Worm (Caenorhabditis elegans) whole organism, L3 larva: Measurements from ENCODE around the gene T11B7.5.
A peak's percentile ranks its signal among the peaks of the same experiment; 100 is the strongest.

ENCODE experiments used
- ama-1 ChIP-seq: fragments of 150-350 bp; optimal IDR thresholded peaks from 2 replicates; lab custom pipeline; 2018
- egl-27 ChIP-seq: sonication (generic microtip); optimal IDR thresholded peaks from 4 replicates; lab custom pipeline; 2017; ENCODE audit warnings: missing biosample characterization, missing genetic modification reagents, missing genetic modification characterization
- jun-1 ChIP-seq: fragments of 150-350 bp; optimal IDR thresholded peaks from 2 replicates; lab custom pipeline; 2014; ENCODE audit warnings: missing biosample characterization, missing genetic modification reagents, missing genetic modification characterization
- lin-15B ChIP-seq: fragments of 150-350 bp; optimal IDR thresholded peaks from 2 replicates; lab custom pipeline; 2014; ENCODE audit warnings: missing biosample characterization, missing genetic modification characterization
- pha-4 ChIP-seq: fragments of 150-350 bp; optimal IDR thresholded peaks from 2 replicates; lab custom pipeline; 2014; ENCODE audit warnings: missing biosample characterization, missing genetic modification reagents, missing genetic modification characterization
- snpc-4 ChIP-seq: fragments of 150-350 bp; optimal IDR thresholded peaks from 2 replicates; lab custom pipeline; 2014; ENCODE audit warnings: missing biosample characterization, missing genetic modification characterization
- unc-39 ChIP-seq: sonication (generic microtip); optimal IDR thresholded peaks from 4 replicates; lab custom pipeline; 2017; ENCODE audit warnings: missing biosample characterization, missing genetic modification characterization
- ztf-11 ChIP-seq: fragments of 150-350 bp; optimal IDR thresholded peaks from 2 replicates; lab custom pipeline; 2014; ENCODE audit warnings: missing biosample characterization, missing genetic modification characterization

DNA sequence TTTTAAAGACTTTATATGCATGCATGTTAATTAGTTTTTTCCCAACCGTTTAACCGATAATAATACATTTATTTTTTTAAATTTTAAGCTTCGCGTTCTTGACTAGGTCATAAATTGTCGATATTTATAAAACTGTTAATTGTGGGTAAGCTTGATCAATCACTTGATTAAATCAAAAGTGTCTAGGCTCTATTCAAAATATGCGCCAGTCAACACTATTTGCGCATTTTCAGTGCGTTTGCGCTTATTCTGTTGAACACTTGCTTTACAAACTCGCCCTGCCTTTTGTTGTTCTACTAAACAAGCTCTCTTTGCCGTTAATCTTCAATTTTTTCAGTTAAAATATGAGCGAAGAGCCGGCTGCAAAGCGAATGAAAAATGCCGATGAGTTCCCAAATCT is 35.3 kb upstream of the T11B7.5 start, which contains the start of gene spr-2:
- TF ChIP-seq ama-1 (lab: Kevin White, UChicago) (no peak), snpc-4 (tag; lab: Kevin White, UChicago) (peak; percentile 85), pha-4 (peak; percentile 88), lin-15B (tag; lab: Kevin White, UChicago) (peak; percentile 65), unc-39 (tag; lab: Kevin White, UChicago) (no peak), ztf-11 (tag; lab: Kevin White, UChicago) (no peak), jun-1 (tag; lab: Kevin White, UChicago) (peak; percentile 19), egl-27 (tag; lab: Kevin White, UChicago) (no peak)
